Fruit fly (Drosophila melanogaster) whole organism, embryonic: ENCODE measurements around the gene TotB.

Experiments
- Asciz ChIP-seq: fragments of 200-800 bp; sonication (Bioruptor generic); optimal IDR thresholded peaks from 2 replicates; lab custom pipeline; 2017; ENCODE audit warnings: missing biosample characterization, mild to moderate bottlenecking, missing genetic modification characterization, missing genetic modification reagents
- CG10147 ChIP-seq: fragments of 200-800 bp; sonication (Bioruptor generic); optimal IDR thresholded peaks from 2 replicates; lab custom pipeline; 2019; ENCODE audit warnings: missing biosample characterization, mild to moderate bottlenecking, missing genetic modification characterization, moderate library complexity
- CG10209 ChIP-seq: fragments of 200-800 bp; sonication (Bioruptor generic); optimal IDR thresholded peaks from 3 replicates; lab custom pipeline; 2017; ENCODE audit warnings: missing biosample characterization, mild to moderate bottlenecking, missing genetic modification characterization, missing genetic modification reagents
- CG10431 ChIP-seq: fragments of 200-800 bp; sonication (Bioruptor generic); optimal IDR thresholded peaks from 3 replicates; lab custom pipeline; 2018; ENCODE audit warnings: missing biosample characterization, mild to moderate bottlenecking, missing genetic modification characterization
- CG14014 ChIP-seq: fragments of 200-800 bp; sonication (Bioruptor generic); IDR thresholded peaks from 2 replicates; pipeline ENCODE4 v1.3.6; 2022; ENCODE audit warnings: missing biosample characterization, missing genetic modification characterization
- CG14667 ChIP-seq: fragments of 200-800 bp; sonication (Bioruptor generic); IDR thresholded peaks from 2 replicates; pipeline ENCODE4 v1.3.6; 2022; ENCODE audit warnings: missing biosample characterization, missing genetic modification characterization
- CG1529 ChIP-seq: fragments of 200-800 bp; sonication (Bioruptor generic); optimal IDR thresholded peaks from 3 replicates; lab custom pipeline; 2018; ENCODE audit warnings: missing biosample characterization, missing genetic modification characterization
- CG17612 ChIP-seq: fragments of 200-800 bp; sonication (Bioruptor generic); IDR thresholded peaks from 2 replicates; pipeline ENCODE4 v1.3.6; 2022; ENCODE audit warnings: missing biosample characterization, missing genetic modification characterization
- CG2712 ChIP-seq: fragments of 200-800 bp; optimal IDR thresholded peaks from 3 replicates; lab custom pipeline; 2019; ENCODE audit warnings: missing biosample characterization, mild to moderate bottlenecking, missing genetic modification characterization, moderate library complexity
- CG30431 ChIP-seq: fragments of 200-800 bp; sonication (Bioruptor generic); optimal IDR thresholded peaks from 2 replicates; lab custom pipeline; 2017; ENCODE audit warnings: missing biosample characterization, missing genetic modification characterization
- CG7556 ChIP-seq: fragments of 200-800 bp; sonication (Bioruptor generic); optimal IDR thresholded peaks from 2 replicates; lab custom pipeline; 2017; ENCODE audit warnings: missing biosample characterization, mild to moderate bottlenecking, missing genetic modification characterization
- CG8944 ChIP-seq: fragments of 200-800 bp; sonication (Bioruptor generic); optimal IDR thresholded peaks from 3 replicates; lab custom pipeline; 2016; ENCODE audit warnings: missing biosample characterization, missing genetic modification characterization
- CG9727 ChIP-seq: fragments of 200-800 bp; sonication (Bioruptor generic); optimal IDR thresholded peaks from 3 replicates; lab custom pipeline; 2017; ENCODE audit warnings: missing biosample characterization, mild to moderate bottlenecking, missing genetic modification characterization
- CHES-1-like ChIP-seq: fragments of 200-800 bp; sonication (Bioruptor generic); optimal IDR thresholded peaks from 2 replicates; lab custom pipeline; 2016; ENCODE audit warnings: missing biosample characterization, missing genetic modification characterization
- CTCF ChIP-seq: fragments of 200-800 bp; sonication (Bioruptor generic); optimal IDR thresholded peaks from 2 replicates; lab custom pipeline; 2017; ENCODE audit warnings: missing biosample characterization, mild to moderate bottlenecking, missing genetic modification characterization, moderate library complexity
- Dek ChIP-seq: fragments of 200-800 bp; sonication (Bioruptor generic); optimal IDR thresholded peaks from 3 replicates; lab custom pipeline; 2019; ENCODE audit warnings: missing biosample characterization, mild to moderate bottlenecking, missing genetic modification characterization, moderate library complexity
- HHEX ChIP-seq: fragments of 200-800 bp; sonication (Bioruptor generic); optimal IDR thresholded peaks from 3 replicates; lab custom pipeline; 2017; ENCODE audit warnings: missing biosample characterization, mild to moderate bottlenecking, missing genetic modification characterization, missing genetic modification reagents
- HmgD ChIP-seq: fragments of 200-800 bp; sonication (Bioruptor generic); optimal IDR thresholded peaks from 3 replicates; lab custom pipeline; 2016; ENCODE audit warnings: missing biosample characterization, missing genetic modification characterization
- Hmx ChIP-seq: fragments of 200-800 bp; sonication (Bioruptor generic); optimal IDR thresholded peaks from 2 replicates; lab custom pipeline; 2016; ENCODE audit warnings: missing biosample characterization, missing genetic modification characterization
- Hr3 ChIP-seq: fragments of 200-800 bp; sonication (Bioruptor generic); optimal IDR thresholded peaks from 3 replicates; lab custom pipeline; 2016; ENCODE audit warnings: missing biosample characterization, missing genetic modification characterization
- Hsf ChIP-seq: fragments of 200-800 bp; sonication (Bioruptor generic); optimal IDR thresholded peaks from 3 replicates; lab custom pipeline; 2016; ENCODE audit warnings: missing biosample characterization, missing genetic modification characterization
- Lhr ChIP-seq: fragments of 200-800 bp; sonication (Bioruptor generic); optimal IDR thresholded peaks from 3 replicates; lab custom pipeline; 2017; ENCODE audit warnings: mild to moderate bottlenecking, missing biosample characterization, missing genetic modification reagents, missing genetic modification characterization
- Lpt ChIP-seq: fragments of >200 bp; optimal IDR thresholded peaks from 2 replicates; lab custom pipeline; 2018; ENCODE audit warnings: missing biosample characterization, missing genetic modification characterization
- Mrtf ChIP-seq: fragments of 200-800 bp; sonication (Bioruptor generic); IDR thresholded peaks from 3 replicates; pipeline ENCODE4 v1.3.6; 2022; ENCODE audit warnings: missing biosample characterization, missing genetic modification characterization
- NC2α ChIP-seq: fragments of 200-800 bp; sonication (Bioruptor generic); optimal IDR thresholded peaks from 2 replicates; lab custom pipeline; 2016; ENCODE audit warnings: missing biosample characterization, missing genetic modification characterization
- Nf-YB ChIP-seq: fragments of 200-800 bp; sonication (Bioruptor generic); optimal IDR thresholded peaks from 3 replicates; lab custom pipeline; 2019; ENCODE audit warnings: missing biosample characterization, mild to moderate bottlenecking, missing genetic modification characterization, moderate library complexity
- PHDP ChIP-seq: fragments of 200-800 bp; sonication (Bioruptor generic); optimal IDR thresholded peaks from 3 replicates; lab custom pipeline; 2018; ENCODE audit warnings: missing biosample characterization, mild to moderate bottlenecking, missing genetic modification characterization, moderate library complexity
- Pdp1 ChIP-seq, 2 experiments: fragments of 200-800 bp; sonication (Bioruptor generic); optimal IDR thresholded peaks; 3 replicates each; lab custom pipeline; 2016; ENCODE audit warnings: missing biosample characterization in 2 of 2, missing genetic modification characterization in 2 of 2, mild to moderate bottlenecking in 1 of 2, moderate library complexity in 1 of 2
- Sin3A ChIP-seq: fragments of >200 bp; optimal IDR thresholded peaks from 2 replicates; lab custom pipeline; 2018
- Usf ChIP-seq: fragments of 200-800 bp; sonication (Bioruptor generic); optimal IDR thresholded peaks from 2 replicates; lab custom pipeline; 2017; ENCODE audit warnings: missing genotype, missing biosample characterization, missing genetic modification characterization
- al ChIP-seq: fragments of 200-800 bp; sonication (Bioruptor generic); IDR thresholded peaks from 2 replicates; pipeline ENCODE4 v1.3.6; 2022; ENCODE audit warnings: missing biosample characterization, missing genetic modification characterization
- chinmo ChIP-seq: fragments of 200-800 bp; sonication (Bioruptor generic); IDR thresholded peaks from 4 replicates; pipeline ENCODE4 v1.3.6; 2022; ENCODE audit warnings: missing biosample characterization, missing genetic modification characterization; ENCODE audit not compliant: partially characterized antibody
- chm ChIP-seq: fragments of 200-800 bp; sonication (Bioruptor generic); IDR thresholded peaks from 2 replicates; pipeline ENCODE4 v1.3.6; 2022; ENCODE audit warnings: missing biosample characterization, missing genetic modification characterization
- ci ChIP-seq: fragments of 200-800 bp; sonication (Bioruptor generic); IDR thresholded peaks from 3 replicates; pipeline ENCODE4 v1.3.6; 2022; ENCODE audit warnings: missing biosample characterization, missing genetic modification characterization
- ewg ChIP-seq: fragments of 200-800 bp; sonication (Bioruptor generic); optimal IDR thresholded peaks from 3 replicates; lab custom pipeline; 2017; ENCODE audit warnings: mild to moderate bottlenecking, missing biosample characterization, missing genetic modification reagents, missing genetic modification characterization
- fru ChIP-seq: fragments of >200 bp; optimal IDR thresholded peaks from 2 replicates; lab custom pipeline; 2017
- gem ChIP-seq: fragments of 200-800 bp; sonication (Bioruptor generic); optimal IDR thresholded peaks from 2 replicates; lab custom pipeline; 2019; ENCODE audit warnings: missing biosample characterization, mild to moderate bottlenecking, missing genetic modification characterization, moderate library complexity
- gfzf ChIP-seq: fragments of 200-800 bp; sonication (Bioruptor generic); optimal IDR thresholded peaks from 2 replicates; lab custom pipeline; 2016; ENCODE audit warnings: missing biosample characterization, mild to moderate bottlenecking, missing genetic modification characterization, moderate library complexity
- hb ChIP-seq: fragments of 200-800 bp; sonication (Bioruptor generic); IDR thresholded peaks from 3 replicates; pipeline ENCODE4 v1.3.6; 2022; ENCODE audit warnings: missing biosample characterization, missing genetic modification characterization; ENCODE audit not compliant: partially characterized antibody
- her ChIP-seq: fragments of 200-800 bp; sonication (Bioruptor generic); optimal IDR thresholded peaks from 2 replicates; lab custom pipeline; 2016; ENCODE audit warnings: missing biosample characterization, missing genetic modification characterization
- knrl ChIP-seq: fragments of 200-800 bp; sonication (Bioruptor generic); IDR thresholded peaks from 3 replicates; pipeline ENCODE4 v1.3.6; 2022; ENCODE audit warnings: missing biosample characterization, missing genetic modification characterization; ENCODE audit not compliant: partially characterized antibody
- lbe ChIP-seq: fragments of 200-800 bp; sonication (Bioruptor generic); optimal IDR thresholded peaks from 2 replicates; lab custom pipeline; 2016; ENCODE audit warnings: missing biosample characterization, mild to moderate bottlenecking, missing genetic modification characterization
- lilli ChIP-seq: fragments of 200-800 bp; sonication (Bioruptor generic); optimal IDR thresholded peaks from 3 replicates; lab custom pipeline; 2016; ENCODE audit warnings: missing biosample characterization, missing genetic modification characterization
- mirr ChIP-seq: fragments of 200-800 bp; sonication (Bioruptor generic); optimal IDR thresholded peaks from 3 replicates; lab custom pipeline; 2018; ENCODE audit warnings: missing biosample characterization, mild to moderate bottlenecking, missing genetic modification characterization
- nerfin-2 ChIP-seq: fragments of 200-800 bp; sonication (Bioruptor generic); IDR thresholded peaks from 2 replicates; pipeline ENCODE4 v1.3.6; 2022; ENCODE audit warnings: missing biosample characterization, missing genetic modification characterization; ENCODE audit not compliant: partially characterized antibody
- ro ChIP-seq: fragments of 200-800 bp; sonication (Bioruptor generic); IDR thresholded peaks from 2 replicates; pipeline ENCODE4 v1.3.6; 2022; ENCODE audit warnings: missing biosample characterization, missing genetic modification characterization
- sim ChIP-seq: fragments of 200-800 bp; sonication (Bioruptor generic); IDR thresholded peaks from 2 replicates; pipeline ENCODE4 v1.3.6; 2022; ENCODE audit warnings: missing biosample characterization, missing genetic modification characterization
- slbo ChIP-seq: fragments of 200-800 bp; sonication (Bioruptor generic); IDR thresholded peaks from 2 replicates; pipeline ENCODE4 v1.3.6; 2022; ENCODE audit warnings: missing biosample characterization, missing genetic modification characterization
- stwl ChIP-seq: fragments of 200-800 bp; sonication (Bioruptor generic); optimal IDR thresholded peaks from 3 replicates; lab custom pipeline; 2018; ENCODE audit warnings: missing biosample characterization, mild to moderate bottlenecking, missing genetic modification characterization, moderate library complexity
- tap ChIP-seq: fragments of 200-800 bp; optimal IDR thresholded peaks from 3 replicates; lab custom pipeline; 2019; ENCODE audit warnings: missing biosample characterization, mild to moderate bottlenecking, missing genetic modification characterization, moderate library complexity
- yki ChIP-seq: fragments of >200 bp; optimal IDR thresholded peaks from 3 replicates; lab custom pipeline; 2018
- zfh2 ChIP-seq: fragments of 200-800 bp; sonication (Bioruptor generic); optimal IDR thresholded peaks from 2 replicates; lab custom pipeline; 2016; ENCODE audit warnings: missing biosample characterization, missing genetic modification characterization

Gene TotB

dm6 chr3R:20850395-20851039, 23.2 kb upstream of the TotB start, which contains the start of gene RpS30 (continued):
- TF ChIP-seq Sin3A: peak; percentile 75
- TF ChIP-seq CG1529: no peak
- no peak for TF ChIP-seq tap (tag; lab: Kevin White, UChicago)
- peak; percentile 51 for TF ChIP-seq CG10147
- TF ChIP-seq ewg (GFP tag; lab: Kevin White, UChicago): peak; percentile 51
- peak; percentile 97 for TF ChIP-seq stwl (tag; lab: Kevin White, UChicago)
- TF ChIP-seq zfh2 (GFP tag; lab: Kevin White, UChicago): peak; percentile 41
- no peak for TF ChIP-seq Mrtf
- no peak for TF ChIP-seq Lpt
- peak; percentile 96 for TF ChIP-seq hb
- peak; percentile 34 for TF ChIP-seq CG10431 (GFP tag; lab: Kevin White, UChicago)
- no peak for TF ChIP-seq gem (tag; lab: Kevin White, UChicago)
- no peak for TF ChIP-seq CG14014 (GFP tag; lab: Robert Waterston, UW)
- TF ChIP-seq Asciz: no peak
- no peak for TF ChIP-seq Hr3 (GFP tag; lab: Kevin White, UChicago)
- TF ChIP-seq CG8944 (GFP tag; lab: Kevin White, UChicago): no peak
- TF ChIP-seq Pdp1 (GFP tag; optimal IDR thresholded peaks at IDR 0.05; lab: Kevin White, UChicago): peak in 1 of 2 experiments; percentile 92
- TF ChIP-seq CG30431 (GFP tag; lab: Kevin White, UChicago): no peak
- no peak for TF ChIP-seq Usf
- TF ChIP-seq ro (GFP tag; lab: Robert Waterston, UW): no peak
- TF ChIP-seq CHES-1-like (GFP tag; lab: Kevin White, UChicago): peak; percentile 57
- peak; percentile 16 for TF ChIP-seq Dek (tag; lab: Kevin White, UChicago)
- peak; percentile 38 for TF ChIP-seq mirr
- peak; percentile 85 for TF ChIP-seq HmgD (GFP tag; lab: Kevin White, UChicago)
- TF ChIP-seq CG9727: peak; percentile 51
- TF ChIP-seq chm: peak; percentile 47; the same call in 1 of the 2 replicates
- TF ChIP-seq nerfin-2 (GFP tag; lab: Robert Waterston, UW): peak; percentile 92
- no peak for TF ChIP-seq CG14667 (GFP tag; lab: Robert Waterston, UW)
- TF ChIP-seq CG7556: no peak
- peak; percentile 94 for TF ChIP-seq gfzf (GFP tag; lab: Kevin White, UChicago)
- TF ChIP-seq slbo (GFP tag; lab: Robert Waterston, UW): peak; percentile 49
- no peak for TF ChIP-seq fru (lab: Kevin White, UChicago)
- peak; percentile 45 for TF ChIP-seq lbe (GFP tag; lab: Kevin White, UChicago)
- TF ChIP-seq NC2α: no peak
- peak; percentile 94 for TF ChIP-seq chinmo (GFP tag; lab: Robert Waterston, UW)
- TF ChIP-seq Hmx (GFP tag; lab: Kevin White, UChicago): no peak
- TF ChIP-seq CTCF (GFP tag; lab: Kevin White, UChicago): peak; percentile 41
- TF ChIP-seq yki (lab: Kevin White, UChicago): no peak
- TF ChIP-seq lilli (GFP tag; lab: Kevin White, UChicago): peak; percentile 56
- peak; percentile 42; the same call in 2 of the 3 replicates for TF ChIP-seq ci (GFP tag; lab: Robert Waterston, UW)
- no peak for TF ChIP-seq al (GFP tag; lab: Robert Waterston, UW)
- TF ChIP-seq HHEX (GFP tag; lab: Kevin White, UChicago): no peak
- peak; percentile 71 for TF ChIP-seq CG2712 (tag; lab: Kevin White, UChicago)
- peak; percentile 73 for TF ChIP-seq her (GFP tag; lab: Kevin White, UChicago)
- TF ChIP-seq CG17612: no peak
- TF ChIP-seq Lhr: peak; percentile 66
- TF ChIP-seq knrl (GFP tag; lab: Robert Waterston, UW): peak; percentile 96
- peak; percentile 46 for TF ChIP-seq Hsf
- TF ChIP-seq sim: no peak
- TF ChIP-seq CG10209 (GFP tag; lab: Kevin White, UChicago): peak; percentile 9
- TF ChIP-seq Nf-YB (GFP tag; lab: Kevin White, UChicago): peak; percentile 44
- TF ChIP-seq PHDP (tag; lab: Kevin White, UChicago): peak; percentile 55
